Fruit fly (Drosophila melanogaster): ENCODE data around the gene Or9a.
A peak's percentile ranks its signal among the peaks of the same experiment; 100 is the strongest.

Or9a gene

DNA sequence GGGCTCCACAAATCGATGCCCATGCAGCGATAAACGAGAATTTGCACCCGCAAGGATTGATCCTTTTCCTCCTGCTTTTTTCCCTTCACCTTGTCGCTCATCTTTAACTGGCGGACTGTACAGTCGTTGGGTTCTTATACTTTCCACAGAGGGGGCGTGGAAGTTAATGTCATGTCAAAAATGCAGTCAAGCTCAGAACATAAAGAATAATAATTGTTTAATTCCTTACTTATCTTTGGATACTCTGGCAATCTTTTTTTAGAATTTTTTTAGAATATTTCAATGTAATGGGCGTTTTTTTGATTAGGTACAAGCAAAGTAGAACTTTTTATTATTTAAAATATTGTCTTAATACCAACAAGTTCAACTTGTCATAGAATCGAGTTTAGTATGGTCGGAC lies at the start of gene Or9a:
Gene Or9a, minus strand, starts transcription at position 101 of the 400 bp plus-strand sequence.
- TF ChIP-seq noc (tag; optimal IDR thresholded peaks at IDR 0.05), result no peak

DNA sequence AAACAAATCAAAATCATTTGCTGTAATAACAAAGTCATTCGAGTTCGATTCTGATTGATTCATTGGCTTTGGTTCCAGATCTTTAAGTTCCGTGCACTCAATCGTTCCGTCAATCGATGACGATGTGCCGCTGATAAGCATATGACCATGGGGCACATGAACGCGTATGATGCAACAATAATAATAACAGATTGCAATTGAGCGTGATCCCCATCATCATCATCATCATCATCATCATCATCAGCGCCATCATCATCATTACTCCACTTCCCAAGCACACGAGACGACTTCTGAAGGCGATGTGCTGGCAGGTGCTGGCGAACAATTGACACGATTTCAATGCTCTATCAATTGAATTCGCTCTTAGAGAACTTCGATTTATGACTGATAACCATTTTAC lies 36.8 kb upstream of the Or9a start:
- TF ChIP-seq noc (tag; optimal IDR thresholded peaks at IDR 0.05), result no peak

- peak; percentile 95 for TF ChIP-seq noc (tag; optimal IDR thresholded peaks at IDR 0.05)
Measured at dm6 chrX:10487964-10488605, 28.6 kb upstream of the Or9a start.

dm6 chrX:10487105-10487504 lies 27.6 kb upstream of the Or9a start, which contains the start of gene CG32687:
CG32687 (minus strand) TSS chrX:10487205.
- no peak for TF ChIP-seq noc (tag; optimal IDR thresholded peaks at IDR 0.05)

- TF ChIP-seq noc (tag; optimal IDR thresholded peaks at IDR 0.05), result peak; percentile 85
Measured at dm6 chrX:10486144-10487030, 26.9 kb upstream of the Or9a start.

- peak; percentile 69 for TF ChIP-seq noc (tag; optimal IDR thresholded peaks at IDR 0.05)
Measured at dm6 chrX:10484206-10485112, 25.0 kb upstream of the Or9a start.

- TF ChIP-seq noc (tag; optimal IDR thresholded peaks at IDR 0.05), result no peak
Measured at dm6 chrX:10478443-10479368, 19.2 kb upstream of the Or9a start, which contains the start of the genes CG2887 and PPP4R2r. CG2887 (minus strand) TSS chrX:10478493. PPP4R2r (plus strand) TSS chrX:10478838.

DNA sequence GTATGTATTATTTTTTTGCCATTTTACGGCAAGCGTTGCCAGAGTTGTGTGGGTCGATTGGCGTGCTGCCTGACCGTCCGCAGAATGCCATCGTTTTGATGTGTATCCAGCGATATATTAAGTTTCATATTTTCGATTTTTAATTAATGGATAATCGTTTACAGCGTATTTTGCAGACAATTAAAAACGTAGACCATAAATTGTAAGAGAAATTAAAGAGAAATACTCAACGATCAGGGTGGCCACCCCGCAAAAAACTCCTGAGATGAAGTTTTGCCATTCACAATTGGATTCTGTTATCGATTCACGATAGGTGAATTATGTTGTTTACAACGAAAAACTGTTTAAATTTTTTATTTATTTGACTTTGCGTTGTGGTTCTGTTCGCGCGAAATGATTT lies 15.1 kb upstream of the Or9a start, which contains the start of gene nocte:
Gene nocte, minus strand, starts transcription at position 51 of the 400 bp plus-strand sequence.
- no peak for TF ChIP-seq noc (tag; optimal IDR thresholded peaks at IDR 0.05)

- TF ChIP-seq noc (tag; optimal IDR thresholded peaks at IDR 0.05), result no peak
Measured at dm6 chrX:10474213-10474540, 14.7 kb upstream of the Or9a start.

DNA sequence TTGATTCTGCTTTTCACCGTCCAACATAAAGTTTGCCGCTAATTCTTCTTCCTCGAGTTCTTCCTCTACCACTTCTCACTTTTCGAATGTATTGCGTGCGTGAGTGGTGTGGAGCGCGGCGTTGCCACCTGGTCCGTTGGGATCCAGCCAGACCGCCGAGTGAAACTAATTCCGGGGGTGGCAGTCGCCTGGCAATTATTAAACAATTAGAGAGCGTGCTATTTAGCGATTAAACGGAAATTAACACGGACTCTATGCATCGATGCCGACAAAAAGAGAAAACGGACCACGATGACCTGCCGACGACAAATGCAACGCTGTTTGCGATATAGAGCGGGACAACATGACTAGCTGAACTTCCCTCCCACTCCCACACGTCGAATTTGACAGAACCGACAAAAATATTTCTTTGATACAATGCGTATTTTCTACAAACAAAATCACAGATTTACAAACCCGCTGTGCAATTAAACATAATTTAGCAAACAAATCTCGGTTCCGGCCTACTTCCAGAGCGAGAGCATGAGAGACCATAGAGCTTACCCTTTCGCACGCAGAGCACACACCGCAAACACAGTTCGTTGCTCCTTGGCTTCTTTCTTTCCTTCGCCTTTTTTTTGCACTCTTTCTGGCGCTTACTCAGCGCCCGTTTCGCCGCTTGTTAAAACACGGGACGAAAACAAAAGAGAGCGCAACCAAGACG lies 14.2 kb upstream of the Or9a start, which contains the start of gene CG2889:
Gene CG2889, plus strand, starts transcription at position 429 of the 703 bp plus-strand sequence.
- no peak for TF ChIP-seq noc (tag; optimal IDR thresholded peaks at IDR 0.05)

DNA sequence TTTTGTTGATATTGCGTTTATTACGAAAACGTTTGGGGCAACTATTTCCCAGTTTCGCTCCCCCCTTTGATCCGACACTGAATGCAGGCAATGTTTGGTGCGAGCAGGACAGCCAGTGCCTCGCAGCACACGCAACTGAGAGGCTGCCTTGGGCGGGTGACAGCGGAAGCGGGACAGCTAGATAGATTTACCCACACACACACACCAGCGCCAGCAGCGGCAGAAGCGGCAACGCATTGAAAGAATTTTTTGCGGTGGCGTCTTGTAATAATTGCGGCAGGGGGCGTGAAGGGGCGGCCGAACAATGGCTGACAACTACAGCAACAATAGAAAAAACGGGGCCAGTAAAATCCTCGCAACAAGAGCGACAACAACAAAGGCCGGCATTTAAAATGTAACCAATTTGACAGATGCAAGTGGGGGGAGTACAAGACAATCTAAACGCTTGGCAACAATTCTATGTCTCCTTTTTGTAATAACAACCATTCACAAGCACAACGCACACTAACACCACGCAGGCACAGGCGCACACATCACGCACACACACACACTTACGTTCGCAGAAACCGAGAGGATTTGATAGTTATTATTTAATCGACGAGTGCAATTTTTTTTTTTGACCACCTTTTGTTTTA lies 13.3 kb upstream of the Or9a start:
- no peak for TF ChIP-seq noc (tag; optimal IDR thresholded peaks at IDR 0.05)

DNA sequence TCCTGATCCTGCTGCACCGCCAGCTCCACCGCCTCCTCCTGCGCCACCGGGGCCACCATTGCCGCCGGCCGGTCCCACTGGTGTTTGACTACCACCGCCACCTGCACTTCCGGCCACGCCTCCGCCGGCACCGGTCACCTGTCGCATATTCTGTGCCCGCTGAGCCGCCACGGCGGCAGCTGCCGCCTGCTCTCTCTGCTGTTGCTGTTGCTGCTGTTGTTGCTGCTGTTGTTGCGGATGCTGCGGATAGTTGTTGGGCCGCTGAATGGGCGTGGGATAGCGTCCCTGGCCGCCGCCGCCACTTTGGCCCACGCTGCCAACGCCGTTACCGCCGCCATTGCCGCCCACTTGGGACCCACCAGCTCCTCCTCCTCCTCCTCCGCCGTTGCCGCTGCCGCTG lies 5.1 kb upstream of the Or9a start:
- TF ChIP-seq noc (tag; optimal IDR thresholded peaks at IDR 0.05), result no peak

DNA sequence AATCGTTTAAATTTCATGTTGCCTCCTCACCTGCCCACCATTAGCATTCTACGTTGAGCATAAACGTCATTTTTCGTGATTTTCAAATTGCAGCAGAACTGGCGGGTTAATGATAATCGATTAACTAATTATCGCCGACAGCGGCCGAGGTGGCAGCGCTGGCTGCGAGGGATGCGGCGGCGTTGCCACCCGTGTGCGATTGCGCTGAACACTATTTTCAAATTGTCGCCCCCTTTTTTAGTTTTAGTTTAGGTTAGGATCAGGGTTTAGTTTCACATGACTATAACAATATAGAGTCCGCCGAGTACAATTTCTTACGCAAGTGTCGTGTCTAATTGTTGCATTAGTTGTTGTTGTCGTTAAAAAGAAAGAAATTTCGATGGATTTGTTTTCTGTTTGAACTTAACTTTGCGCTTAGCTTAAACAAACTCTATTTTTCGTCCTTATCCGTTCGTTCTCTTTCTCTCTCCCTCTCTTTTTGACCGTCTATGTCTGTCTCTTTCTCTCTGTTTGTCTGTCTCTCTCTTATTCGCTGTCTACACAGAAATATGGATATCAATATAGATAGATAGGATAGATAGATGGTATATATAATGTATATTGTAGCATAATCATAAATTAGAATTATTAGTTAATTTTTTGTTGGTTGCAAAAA lies 3.7 kb upstream of the Or9a start:
- TF ChIP-seq noc (tag; optimal IDR thresholded peaks at IDR 0.05), result no peak

Measured in whole organism, larva.